Worm (Caenorhabditis elegans) whole organism, L4/young adult: ENCODE measurements around the gene unc-2.

Source experiments
- W03F9.2 ChIP-seq: fragments of 150-350 bp; optimal IDR thresholded peaks from 2 replicates; lab custom pipeline; 2014; ENCODE audit warnings: missing biosample characterization, missing genetic modification characterization
- him-1 ChIP-seq: sonication (generic microtip); optimal IDR thresholded peaks from 2 replicates; lab custom pipeline; 2016; ENCODE audit warnings: missing genotype, missing genetic modification reagents, missing genetic modification characterization, missing compliant biosample characterization

DNA sequence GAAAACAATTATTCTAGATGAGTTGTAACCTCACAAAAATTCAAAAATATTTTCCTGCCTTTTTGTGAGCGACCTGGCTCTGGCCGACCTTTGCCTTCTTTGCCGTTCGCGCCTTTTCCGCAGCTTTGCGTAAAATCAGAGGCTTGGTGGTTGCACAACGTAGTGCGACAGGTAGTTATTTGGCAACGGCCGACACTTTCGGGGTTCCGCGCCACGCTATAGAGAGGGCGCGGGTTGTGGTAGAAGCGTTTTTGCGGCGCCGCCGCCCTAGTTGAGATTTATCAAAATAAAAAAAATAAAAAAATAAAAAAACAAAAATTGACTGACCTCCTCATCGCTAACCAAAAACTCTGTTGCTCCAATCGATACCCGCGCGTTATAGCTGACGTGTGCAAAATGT is 99.5 kb downstream of the unc-2 start:
- TF ChIP-seq him-1 (tag; lab: Kevin White, UChicago) (no peak), W03F9.2 (tag; lab: Kevin White, UChicago) (no peak)
